Fruit fly (Drosophila melanogaster): ENCODE data around the gene CG32700.

CG32700 gene

dm6 chrX:9550565-9551145 is at the start of gene CG32700:
CG32700 (minus strand) TSS chrX:9550838.
- TF ChIP-seq CG7368 (GFP tag; optimal IDR thresholded peaks at IDR 0.05) (no peak), Met (GFP tag; optimal IDR thresholded peaks at IDR 0.05) (no peak), CG15336 (GFP tag; IDR thresholded peaks at IDR 0.05) (no peak), dsx (GFP tag; optimal IDR thresholded peaks at IDR 0.05; ENCODE audit: poor library complexity, severe bottlenecking) (no peak), OdsH (GFP tag; optimal IDR thresholded peaks at IDR 0.05) (no peak), acj6 (GFP tag; optimal IDR thresholded peaks at IDR 0.05) (no peak), CG9139 (GFP tag; optimal IDR thresholded peaks at IDR 0.05) (no peak), CG6276 (GFP tag; optimal IDR thresholded peaks at IDR 0.05) (no peak), CG3032 (tag; optimal IDR thresholded peaks at IDR 0.05) (no peak), CG3919 (GFP tag; optimal IDR thresholded peaks at IDR 0.05) (peak; percentile 7), Eip78C (GFP tag) (peak; percentile 72), fd85E (GFP tag; optimal IDR thresholded peaks at IDR 0.05) (no peak)

- TF ChIP-seq dac (GFP tag; optimal IDR thresholded peaks at IDR 0.05) (peak; percentile 61), achi (GFP tag; optimal IDR thresholded peaks at IDR 0.05) (peak; percentile 76), CG31627 (GFP tag; optimal IDR thresholded peaks at IDR 0.05) (peak; percentile 74), CG8119 (GFP tag; IDR thresholded peaks at IDR 0.05) (peak; percentile 71; the same call in 2 of the 3 replicates), Eip78C (GFP tag) (peak; percentile 94), CG1621 (tag; optimal IDR thresholded peaks at IDR 0.05) (peak; percentile 49), Ets96B (tag; optimal IDR thresholded peaks at IDR 0.05) (peak; percentile 58), Ets21C (GFP tag; optimal IDR thresholded peaks at IDR 0.05) (peak; percentile 59), fd85E (GFP tag; optimal IDR thresholded peaks at IDR 0.05) (no peak), Lpt (GFP tag; optimal IDR thresholded peaks at IDR 0.05) (peak; percentile 70), Sox15 (GFP tag; optimal IDR thresholded peaks at IDR 0.05) (peak; percentile 26), CG32006 (GFP tag; optimal IDR thresholded peaks at IDR 0.05) (peak; percentile 84), CG4318 (GFP tag; optimal IDR thresholded peaks at IDR 0.05) (no peak), CG6792 (GFP tag; optimal IDR thresholded peaks at IDR 0.05) (peak; percentile 71), acj6 (GFP tag; optimal IDR thresholded peaks at IDR 0.05) (peak; percentile 71), CG7368 (GFP tag; optimal IDR thresholded peaks at IDR 0.05) (peak; percentile 64), CG3919 (GFP tag; optimal IDR thresholded peaks at IDR 0.05) (peak; percentile 75), CG10669 (GFP tag; optimal IDR thresholded peaks at IDR 0.05) (peak; percentile 66), topi (GFP tag; optimal IDR thresholded peaks at IDR 0.05) (peak; percentile 81), Hr4 (GFP tag; optimal IDR thresholded peaks at IDR 0.05) (no peak), CG11762 (GFP tag; optimal IDR thresholded peaks at IDR 0.05; ENCODE audit: insufficient read depth) (peak; percentile 68), lz (GFP tag; optimal IDR thresholded peaks at IDR 0.05) (peak; percentile 74), CG11294 (GFP tag; IDR thresholded peaks at IDR 0.05) (peak; percentile 27; the same call in 1 of the 2 replicates), CG8319 (GFP tag; optimal IDR thresholded peaks at IDR 0.05) (peak; percentile 33), CG16779 (tag; optimal IDR thresholded peaks at IDR 0.05) (peak; percentile 33), dsx (GFP tag; optimal IDR thresholded peaks at IDR 0.05; ENCODE audit: poor library complexity, severe bottlenecking) (peak; percentile 46), Eip75B (GFP tag; optimal IDR thresholded peaks at IDR 0.05) (peak; percentile 80), ss (GFP tag; optimal IDR thresholded peaks at IDR 0.05) (peak; percentile 52 to 68), CG3032 (tag; optimal IDR thresholded peaks at IDR 0.05) (peak; percentile 63), Met (GFP tag; optimal IDR thresholded peaks at IDR 0.05) (peak; percentile 90), CG11902 (GFP tag; optimal IDR thresholded peaks at IDR 0.05) (peak; percentile 44), spab (GFP tag; optimal IDR thresholded peaks at IDR 0.05) (no peak), fkh (GFP tag; optimal IDR thresholded peaks at IDR 0.05) (peak; percentile 13), Hr38 (GFP tag; optimal IDR thresholded peaks at IDR 0.05) (no peak), cyc (GFP tag; optimal IDR thresholded peaks at IDR 0.05) (peak; percentile 77), OdsH (GFP tag; optimal IDR thresholded peaks at IDR 0.05) (peak; percentile 72), Sox102F (GFP tag; optimal IDR thresholded peaks at IDR 0.05) (no peak), salr (GFP tag; optimal IDR thresholded peaks at IDR 0.05) (peak in 1 of 2 experiments; percentile 61), Hr39 (GFP tag; optimal IDR thresholded peaks at IDR 0.05) (peak; percentile 85), pdm3 (GFP tag; optimal IDR thresholded peaks at IDR 0.05) (peak; percentile 79), CG6276 (GFP tag; optimal IDR thresholded peaks at IDR 0.05) (no peak), CG10631 (GFP tag; optimal IDR thresholded peaks at IDR 0.05) (no peak), Eip93F (GFP tag; optimal IDR thresholded peaks at IDR 0.05) (peak; percentile 11), CG6854 (GFP tag; optimal IDR thresholded peaks at IDR 0.05) (no peak)
Measured at dm6 chrX:9600083-9600817, 49.6 kb upstream of the CG32700 start.
